Fruit fly (Drosophila melanogaster) S2 (cell line): ENCODE measurements around the gene CecA1.

Experiments used
- CG8478 ChIP-seq: fragments of >200 bp; optimal IDR thresholded peaks from 2 replicates; lab custom pipeline; 2018
- CTCF ChIP-seq, 2 experiments: fragments of >200 bp; optimal IDR thresholded peaks; 2 replicates each; lab custom pipeline; 2018

- TF ChIP-seq CG8478 (lab: Kevin White, UChicago), result no peak
- TF ChIP-seq CTCF (optimal IDR thresholded peaks at IDR 0.05; lab: Kevin White, UChicago), result no peak
Observed at dm6 chr3R:30216210-30216609, 5.5 kb downstream of the CecA1 start, which contains the start of gene CecC.
